Worm (Caenorhabditis elegans): ENCODE data around the gene pals-39.

Gene pals-39

ce11 chrV:12466653-12467052 lies 23.0 kb upstream of the pals-39 start:
- TF ChIP-seq madf-5 (GFP tag; IDR thresholded peaks at IDR 0.05): no peak
- TF ChIP-seq madf-9 (GFP tag; conservative IDR thresholded peaks at IDR 0.05): no peak
- TF ChIP-seq Y5F2A.4 (GFP tag; optimal IDR thresholded peaks at IDR 0.05): no peak
- peak; percentile 55 for TF ChIP-seq nhr-6 (tag; optimal IDR thresholded peaks at IDR 0.05)
- no peak for TF ChIP-seq vab-7 (GFP tag; IDR thresholded peaks at IDR 0.05)

- TF ChIP-seq dve-1 (tag; optimal IDR thresholded peaks at IDR 0.05; ENCODE audit: insufficient read depth) (peak; percentile 42), F37D6.2 (tag; optimal IDR thresholded peaks at IDR 0.05) (peak; percentile 67), attf-4 (tag; optimal IDR thresholded peaks at IDR 0.05) (no peak), Y5F2A.4 (GFP tag; optimal IDR thresholded peaks at IDR 0.05) (no peak), zip-11 (GFP tag; IDR thresholded peaks at IDR 0.05) (no peak), set-16 (GFP tag; IDR thresholded peaks at IDR 0.05) (peak; percentile 95), snpc-1.2 (GFP tag; IDR thresholded peaks at IDR 0.05) (no peak), egl-43 (GFP tag; IDR thresholded peaks at IDR 0.05) (peak; percentile 71), daf-16 (GFP tag; optimal IDR thresholded peaks at IDR 0.05) (peak in 1 of 2 experiments; percentile 83), daf-16 (tag; optimal IDR thresholded peaks at IDR 0.05) (no peak), mxl-3 (GFP tag; optimal IDR thresholded peaks at IDR 0.05) (peak; percentile 40), hlh-30 (tag; optimal IDR thresholded peaks at IDR 0.05; ENCODE audit: insufficient read depth) (peak; percentile 37), hlh-11 (tag; optimal IDR thresholded peaks at IDR 0.05) (peak; percentile 74), ceh-28 (tag; optimal IDR thresholded peaks at IDR 0.05) (peak; percentile 31), ZK546.5 (tag; optimal IDR thresholded peaks at IDR 0.05) (no peak), Y48G9A.11 (GFP tag; IDR thresholded peaks at IDR 0.05) (no peak), vab-7 (GFP tag; IDR thresholded peaks at IDR 0.05) (0 out of 2 replicates have a peak, but pooled peaks have one; percentile 38), tag-97 (GFP tag; IDR thresholded peaks at IDR 0.05) (no peak), nhr-42 (GFP tag; IDR thresholded peaks at IDR 0.05) (no peak), nhr-48 (tag; optimal IDR thresholded peaks at IDR 0.05) (peak; percentile 46), pha-4 (GFP tag; IDR thresholded peaks at IDR 0.05) (peak; percentile 36; the same call in 1 of the 2 replicates), pha-4 (tag; optimal IDR thresholded peaks at IDR 0.05) (no peak), zfp-3 (GFP tag; conservative IDR thresholded peaks at IDR 0.05) (no peak), ceh-32 (tag; optimal IDR thresholded peaks at IDR 0.05; ENCODE audit: poor library complexity) (peak; percentile 40), T26A8.4 (GFP tag; IDR thresholded peaks at IDR 0.05) (0 out of 2 replicates have a peak, but pooled peaks have one; percentile 45), zag-1 (tag; optimal IDR thresholded peaks at IDR 0.05) (peak; percentile 14), saeg-2 (GFP tag; IDR thresholded peaks at IDR 0.05) (0 out of 2 replicates have a peak, but pooled peaks have one; percentile 27), nhr-6 (tag; optimal IDR thresholded peaks at IDR 0.05) (peak; percentile 50), hif-1 (tag; optimal IDR thresholded peaks at IDR 0.05) (peak in 1 of 2 experiments; percentile 61), zfp-2 (tag; optimal IDR thresholded peaks at IDR 0.05) (no peak), daf-19 (GFP tag; conservative IDR thresholded peaks at IDR 0.05) (no peak), nhr-111 (GFP tag; optimal IDR thresholded peaks at IDR 0.05) (no peak), ceh-20 (GFP tag; IDR thresholded peaks at IDR 0.05) (peak; percentile 85), dmd-6 (GFP tag; IDR thresholded peaks at IDR 0.05) (peak; percentile 60), ztf-7 (tag; optimal IDR thresholded peaks at IDR 0.05) (no peak), D1046.2 (GFP tag; IDR thresholded peaks at IDR 0.05) (no peak), T20F7.1 (GFP tag; optimal IDR thresholded peaks at IDR 0.05) (peak; percentile 34), nhr-28 (tag; optimal IDR thresholded peaks at IDR 0.05) (peak; percentile 42), lsy-2 (tag; optimal IDR thresholded peaks at IDR 0.05) (peak; percentile 34 to 67), R02D3.7 (tag; optimal IDR thresholded peaks at IDR 0.05) (no peak), F44E2.7 (GFP tag; IDR thresholded peaks at IDR 0.05) (no peak), ctbp-1 (GFP tag; IDR thresholded peaks at IDR 0.05) (peak; percentile 96), aly-2 (tag; optimal IDR thresholded peaks at IDR 0.05) (no peak), lin-38 (GFP tag; IDR thresholded peaks at IDR 0.05) (no peak), spr-1 (tag; optimal IDR thresholded peaks at IDR 0.05) (no peak), rbr-2 (tag; optimal IDR thresholded peaks at IDR 0.05) (peak; percentile 92), zip-2 (tag; optimal IDR thresholded peaks at IDR 0.05) (no peak)
Observed at ce11 chrV:12465399-12465798, 21.7 kb upstream of the pals-39 start.

Measured in whole organism, L4 larva.